Worm (Caenorhabditis elegans) whole organism, early embryonic: ENCODE results near the gene T19H5.4.

Experiments used
- B0310.2 ChIP-seq: sonication (generic microtip); optimal IDR thresholded peaks from 2 replicates; lab custom pipeline; 2016; ENCODE audit warnings: mild to moderate bottlenecking, missing genetic modification characterization, missing compliant biosample characterization
- F13C5.2 ChIP-seq: sonication (generic microtip); optimal IDR thresholded peaks from 2 replicates; lab custom pipeline; 2017; ENCODE audit warnings: mild to moderate bottlenecking, missing genetic modification characterization, inconsistent platforms, missing compliant biosample characterization
- ama-1 ChIP-seq: fragments of 150-350 bp; optimal IDR thresholded peaks from 2 replicates; lab custom pipeline; 2014
- ets-7 ChIP-seq: sonication (generic microtip); optimal IDR thresholded peaks from 2 replicates; lab custom pipeline; 2016; ENCODE audit warnings: missing genotype, missing genetic modification characterization, missing compliant biosample characterization
- flt-1 ChIP-seq: fragments of 200-800 bp; sonication (Bioruptor generic); IDR thresholded peaks from 2 replicates; pipeline ENCODE4 v1.3.6; 2022; ENCODE audit warnings: missing genetic modification characterization, missing compliant biosample characterization
- hmbx-1 ChIP-seq: sonication (generic microtip); optimal IDR thresholded peaks from 2 replicates; lab custom pipeline; 2016; ENCODE audit warnings: mild to moderate bottlenecking, missing genetic modification characterization, missing compliant biosample characterization
- hnd-1 ChIP-seq: sonication (generic microtip); optimal IDR thresholded peaks from 2 replicates; lab custom pipeline; 2016; ENCODE audit warnings: missing genetic modification characterization, missing compliant biosample characterization
- scrt-1 ChIP-seq: fragments of 200-800 bp; sonication (Bioruptor generic); IDR thresholded peaks from 2 replicates; pipeline ENCODE4 v1.3.6; 2022; ENCODE audit warnings: missing genetic modification characterization, missing compliant biosample characterization
- tbx-11 ChIP-seq: fragments of 200-800 bp; sonication (Bioruptor generic); IDR thresholded peaks from 2 replicates; pipeline ENCODE4 v1.3.6; 2022; ENCODE audit warnings: missing genetic modification characterization, missing compliant biosample characterization
- tbx-37 ChIP-seq: fragments of 200-800 bp; sonication (Bioruptor generic); conservative IDR thresholded peaks from 2 replicates; pipeline ENCODE4 v1.3.6; 2022; ENCODE audit warnings: missing genetic modification reagents, missing genetic modification characterization, missing compliant biosample characterization

ce11 chrII:9493242-9494058 lies 6.3 kb upstream of the T19H5.4 start:
- TF ChIP-seq tbx-11 (GFP tag; lab: Robert Waterston, UW): no peak
- no peak for TF ChIP-seq F13C5.2 (tag; lab: Kevin White, UChicago)
- no peak for TF ChIP-seq ama-1 (lab: Kevin White, UChicago)
- no peak for TF ChIP-seq B0310.2 (tag; lab: Kevin White, UChicago)
- no peak for TF ChIP-seq flt-1 (GFP tag; lab: Robert Waterston, UW)
- TF ChIP-seq ets-7 (tag; lab: Kevin White, UChicago): no peak
- no peak for TF ChIP-seq hmbx-1 (tag; lab: Kevin White, UChicago)
- no peak for TF ChIP-seq scrt-1 (GFP tag; lab: Robert Waterston, UW)
- TF ChIP-seq hnd-1 (tag; lab: Kevin White, UChicago): no peak
- TF ChIP-seq tbx-37 (GFP tag; lab: Robert Waterston, UW): no peak
